Worm (Caenorhabditis elegans) whole organism, young adult: Measurements from ENCODE around the gene try-1.
A peak's percentile ranks its signal among the peaks of the same experiment; 100 is the strongest.

Experiments used
- C06A6.2 ChIP-seq: fragments of 200-800 bp; sonication (Bioruptor generic); conservative IDR thresholded peaks from 2 replicates; pipeline ENCODE4 v1.3.6; 2022; ENCODE audit warnings: missing genetic modification characterization, missing compliant biosample characterization
- C17E4.6 ChIP-seq: fragments of 200-800 bp; sonication (Bioruptor generic); IDR thresholded peaks from 2 replicates; pipeline ENCODE4 v1.3.6; 2022; ENCODE audit warnings: missing genetic modification reagents, missing genetic modification characterization, missing compliant biosample characterization
- F22D6.2 ChIP-seq: sonication (generic microtip); optimal IDR thresholded peaks from 2 replicates; lab custom pipeline; 2016; ENCODE audit warnings: mild to moderate bottlenecking, missing genetic modification characterization, missing compliant biosample characterization
- F57A8.1 ChIP-seq: fragments of 200-800 bp; sonication (Bioruptor generic); optimal IDR thresholded peaks from 2 replicates; lab custom pipeline; 2018; ENCODE audit warnings: mild to moderate bottlenecking, missing genetic modification characterization, moderate library complexity, missing compliant biosample characterization
- K12H6.12 ChIP-seq: fragments of 200-800 bp; sonication (Bioruptor generic); optimal IDR thresholded peaks from 2 replicates; lab custom pipeline; 2018; ENCODE audit warnings: mild to moderate bottlenecking, missing genetic modification characterization, missing compliant biosample characterization
- Y53G8AR.9 ChIP-seq: fragments of 200-800 bp; sonication (Bioruptor generic); conservative IDR thresholded peaks from 2 replicates; pipeline ENCODE4 v1.3.6; 2022; ENCODE audit warnings: missing genetic modification reagents, missing genetic modification characterization, missing compliant biosample characterization
- Y56A3A.18 ChIP-seq: fragments of 200-800 bp; sonication (Bioruptor generic); IDR thresholded peaks from 2 replicates; pipeline ENCODE4 v1.3.6; 2022; ENCODE audit warnings: missing genetic modification reagents, missing genetic modification characterization, missing compliant biosample characterization
- Y95B8A.8 ChIP-seq: fragments of 200-800 bp; sonication (Bioruptor generic); IDR thresholded peaks from 2 replicates; pipeline ENCODE4 v1.3.6; 2022; ENCODE audit warnings: missing genetic modification reagents, missing genetic modification characterization, missing compliant biosample characterization
- ama-1 ChIP-seq, 3 experiments: fragments of 150-350 bp in 1 of 3; sonication (generic microtip) in 2 of 3; optimal IDR thresholded peaks; 2 replicates each; lab custom pipeline; 2014 to 2018; ENCODE audit warnings: missing biosample characterization in 2 of 3, missing genetic modification characterization in 2 of 3, missing genetic modification reagents in 2 of 3
- aptf-2 ChIP-seq: fragments of 200-800 bp; sonication (Bioruptor generic); conservative IDR thresholded peaks from 2 replicates; pipeline ENCODE4 v1.3.6; 2022; ENCODE audit warnings: missing genetic modification reagents, missing genetic modification characterization, missing compliant biosample characterization
- bed-2 ChIP-seq: fragments of 200-800 bp; sonication (Bioruptor generic); IDR thresholded peaks from 2 replicates; pipeline ENCODE4 v1.3.6; 2022; ENCODE audit warnings: missing genetic modification reagents, missing genetic modification characterization, missing compliant biosample characterization
- ccch-3 ChIP-seq: fragments of 200-800 bp; sonication (Bioruptor generic); optimal IDR thresholded peaks from 2 replicates; lab custom pipeline; 2018; ENCODE audit warnings: mild to moderate bottlenecking, missing genetic modification characterization, missing compliant biosample characterization
- cebp-1 ChIP-seq, 2 experiments: fragments of 200-800 bp in 1 of 2; sonication (Bioruptor generic) in 1 of 2; sonication (generic microtip) in 1 of 2; IDR thresholded peaks in 1 of 2; optimal IDR thresholded peaks in 1 of 2; 2 replicates each; pipeline versions ENCODE4 v1.3.6 to Lab custom; 2017 to 2022; ENCODE audit warnings: missing compliant biosample characterization in 2 of 2, missing genetic modification characterization in 2 of 2, mild to moderate bottlenecking in 1 of 2, missing genetic modification reagents in 1 of 2, moderate library complexity in 1 of 2
- ceh-58 ChIP-seq: fragments of 200-800 bp; sonication (Bioruptor generic); IDR thresholded peaks from 2 replicates; pipeline ENCODE4 v1.3.6; 2022; ENCODE audit warnings: missing genetic modification characterization, missing compliant biosample characterization
- ceh-91 ChIP-seq: fragments of 200-800 bp; sonication (Bioruptor generic); IDR thresholded peaks from 2 replicates; pipeline ENCODE4 v1.3.6; 2022; ENCODE audit warnings: missing genetic modification reagents, missing genetic modification characterization, missing compliant biosample characterization
- chd-7 ChIP-seq: sonication (generic microtip); optimal IDR thresholded peaks from 2 replicates; lab custom pipeline; 2016; ENCODE audit warnings: mild to moderate bottlenecking, missing genetic modification characterization, moderate library complexity, missing compliant biosample characterization
- die-1 ChIP-seq: sonication (generic microtip); optimal IDR thresholded peaks from 2 replicates; lab custom pipeline; 2016; ENCODE audit warnings: missing genotype, mild to moderate bottlenecking, missing genetic modification characterization, missing compliant biosample characterization
- dox-1 ChIP-seq: fragments of 200-800 bp; sonication (Bioruptor generic); IDR thresholded peaks from 2 replicates; pipeline ENCODE4 v1.3.6; 2022; ENCODE audit warnings: missing genetic modification reagents, missing genetic modification characterization, missing compliant biosample characterization
- efl-1 ChIP-seq: fragments of 150-350 bp; optimal IDR thresholded peaks from 2 replicates; lab custom pipeline; 2014; ENCODE audit warnings: missing biosample characterization, missing genetic modification reagents, missing genetic modification characterization
- ets-4 ChIP-seq: fragments of 200-800 bp; sonication (Bioruptor generic); optimal IDR thresholded peaks from 2 replicates; lab custom pipeline; 2018; ENCODE audit warnings: mild to moderate bottlenecking, missing genetic modification characterization, missing compliant biosample characterization
- hmg-1.2 ChIP-seq: fragments of 200-800 bp; sonication (Bioruptor generic); IDR thresholded peaks from 2 replicates; pipeline ENCODE4 v1.3.6; 2022; ENCODE audit warnings: missing genetic modification reagents, missing genetic modification characterization, missing compliant biosample characterization
- hrde-1 ChIP-seq: sonication (generic microtip); optimal IDR thresholded peaks from 2 replicates; lab custom pipeline; 2016; ENCODE audit warnings: missing genetic modification characterization, mild to moderate bottlenecking, missing compliant biosample characterization, moderate library complexity, missing genotype, missing genetic modification reagents, borderline replicate concordance
- lin-35 ChIP-seq, 3 experiments: fragments of 150-350 bp in 2 of 3; sonication (generic microtip) in 1 of 3; optimal IDR thresholded peaks; 2 replicates each; lab custom pipeline; 2014 to 2018; ENCODE audit warnings: missing biosample characterization in 3 of 3, missing genetic modification characterization in 3 of 3, missing genetic modification reagents in 3 of 3
- lir-1 ChIP-seq: fragments of 200-800 bp; sonication (Bioruptor generic); conservative IDR thresholded peaks from 2 replicates; pipeline ENCODE4 v1.3.6; 2022; ENCODE audit warnings: missing genetic modification reagents, missing genetic modification characterization, missing compliant biosample characterization
- lsl-1 ChIP-seq: fragments of 200-800 bp; sonication (Bioruptor generic); optimal IDR thresholded peaks from 2 replicates; lab custom pipeline; 2018; ENCODE audit warnings: mild to moderate bottlenecking, missing genetic modification characterization, moderate library complexity, missing compliant biosample characterization
- lsy-27 ChIP-seq: sonication (generic microtip); optimal IDR thresholded peaks from 2 replicates; lab custom pipeline; 2017; ENCODE audit warnings: missing genetic modification characterization, mild to moderate bottlenecking, missing compliant biosample characterization, antibody characterized with exemption, missing genotype, borderline replicate concordance; ENCODE audit not compliant: insufficient read depth
- madf-10 ChIP-seq: sonication (generic microtip); optimal IDR thresholded peaks from 2 replicates; lab custom pipeline; 2016; ENCODE audit warnings: mild to moderate bottlenecking, missing genetic modification characterization, missing compliant biosample characterization
- madf-3 ChIP-seq: fragments of 200-800 bp; sonication (Bioruptor generic); IDR thresholded peaks from 2 replicates; pipeline ENCODE4 v1.3.6; 2022; ENCODE audit warnings: missing genetic modification reagents, missing genetic modification characterization, missing compliant biosample characterization
- madf-6 ChIP-seq: fragments of 200-800 bp; sonication (Bioruptor generic); IDR thresholded peaks from 2 replicates; pipeline ENCODE4 v1.3.6; 2022; ENCODE audit warnings: missing genetic modification reagents, missing genetic modification characterization, missing compliant biosample characterization
- mcd-1 ChIP-seq: fragments of 200-800 bp; sonication (Bioruptor generic); IDR thresholded peaks from 2 replicates; pipeline ENCODE4 v1.3.6; 2022; ENCODE audit warnings: missing genetic modification reagents, missing genetic modification characterization, missing compliant biosample characterization
- mel-28 ChIP-seq: sonication (generic microtip); optimal IDR thresholded peaks from 2 replicates; lab custom pipeline; 2016; ENCODE audit warnings: borderline replicate concordance, mild to moderate bottlenecking, missing genetic modification characterization, missing compliant biosample characterization
- nfya-1 ChIP-seq: sonication (generic microtip); optimal IDR thresholded peaks from 2 replicates; lab custom pipeline; 2017; ENCODE audit warnings: antibody characterized with exemption, missing compliant biosample characterization, missing genetic modification characterization, borderline replicate concordance; ENCODE audit not compliant: insufficient read depth
- nfya-2 ChIP-seq: fragments of 200-800 bp; sonication (Bioruptor generic); IDR thresholded peaks from 2 replicates; pipeline ENCODE4 v1.3.6; 2022; ENCODE audit warnings: missing genetic modification reagents, missing genetic modification characterization, missing compliant biosample characterization
- nhr-120 ChIP-seq: fragments of 200-800 bp; sonication (Bioruptor generic); IDR thresholded peaks from 2 replicates; pipeline ENCODE4 v1.3.6; 2022; ENCODE audit warnings: missing genetic modification characterization, missing compliant biosample characterization
- nhr-27 ChIP-seq: fragments of 200-800 bp; sonication (Bioruptor generic); optimal IDR thresholded peaks from 2 replicates; lab custom pipeline; 2018; ENCODE audit warnings: mild to moderate bottlenecking, missing genetic modification characterization, moderate library complexity, missing compliant biosample characterization
- rpc-1 ChIP-seq, 2 experiments: fragments of 150-350 bp in 1 of 2; sonication (generic microtip) in 1 of 2; optimal IDR thresholded peaks; 2 replicates each; lab custom pipeline; 2014 to 2018; ENCODE audit warnings: missing biosample characterization in 1 of 2, missing genetic modification characterization in 1 of 2, missing genetic modification reagents in 1 of 2, missing genotype in 1 of 2
- snpc-1.3 ChIP-seq: sonication (generic microtip); optimal IDR thresholded peaks from 2 replicates; lab custom pipeline; 2017; ENCODE audit warnings: missing genetic modification characterization, mild to moderate bottlenecking, missing compliant biosample characterization, antibody characterized with exemption, moderate library complexity, missing genotype, missing genetic modification reagents; ENCODE audit not compliant: insufficient read depth
- snpc-3.4 ChIP-seq: sonication (generic microtip); optimal IDR thresholded peaks from 2 replicates; lab custom pipeline; 2017; ENCODE audit warnings: missing genetic modification characterization, mild to moderate bottlenecking, missing compliant biosample characterization, antibody characterized with exemption, moderate library complexity, missing genotype, missing genetic modification reagents
- snpc-4 ChIP-seq, 5 experiments: fragments of 150-350 bp in 1 of 5; sonication (generic microtip) in 4 of 5; optimal IDR thresholded peaks; 2 replicates each; lab custom pipeline; 2014 to 2018; ENCODE audit warnings: missing genetic modification characterization in 5 of 5, missing biosample characterization in 3 of 5, antibody characterized with exemption in 2 of 5, mild to moderate bottlenecking in 2 of 5, missing compliant biosample characterization in 2 of 5, missing genotype in 2 of 5, moderate library complexity in 2 of 5, missing genetic modification reagents in 1 of 5
- somi-1 ChIP-seq: fragments of 200-800 bp; sonication (Bioruptor generic); optimal IDR thresholded peaks from 2 replicates; lab custom pipeline; 2018; ENCODE audit warnings: mild to moderate bottlenecking, missing genetic modification characterization, missing compliant biosample characterization
- unc-62 ChIP-seq: fragments of 150-350 bp; optimal IDR thresholded peaks from 2 replicates; lab custom pipeline; 2014; ENCODE audit warnings: missing biosample characterization, missing genetic modification reagents, missing genetic modification characterization
- zim-3 ChIP-seq: sonication (generic microtip); optimal IDR thresholded peaks from 2 replicates; lab custom pipeline; 2017; ENCODE audit warnings: mild to moderate bottlenecking, missing genetic modification characterization, moderate library complexity, missing compliant biosample characterization
- ztf-18 ChIP-seq: sonication (generic microtip); optimal IDR thresholded peaks from 2 replicates; lab custom pipeline; 2016; ENCODE audit warnings: missing genotype, mild to moderate bottlenecking, missing genetic modification characterization, missing compliant biosample characterization
- ztf-28 ChIP-seq: fragments of 200-800 bp; sonication (Bioruptor generic); IDR thresholded peaks from 2 replicates; pipeline ENCODE4 v1.3.6; 2022; ENCODE audit warnings: missing genetic modification reagents, missing genetic modification characterization, missing compliant biosample characterization
- ztf-3 ChIP-seq: fragments of 200-800 bp; sonication (Bioruptor generic); optimal IDR thresholded peaks from 2 replicates; lab custom pipeline; 2018; ENCODE audit warnings: mild to moderate bottlenecking, missing genetic modification characterization, missing compliant biosample characterization

The try-1 gene

DNA sequence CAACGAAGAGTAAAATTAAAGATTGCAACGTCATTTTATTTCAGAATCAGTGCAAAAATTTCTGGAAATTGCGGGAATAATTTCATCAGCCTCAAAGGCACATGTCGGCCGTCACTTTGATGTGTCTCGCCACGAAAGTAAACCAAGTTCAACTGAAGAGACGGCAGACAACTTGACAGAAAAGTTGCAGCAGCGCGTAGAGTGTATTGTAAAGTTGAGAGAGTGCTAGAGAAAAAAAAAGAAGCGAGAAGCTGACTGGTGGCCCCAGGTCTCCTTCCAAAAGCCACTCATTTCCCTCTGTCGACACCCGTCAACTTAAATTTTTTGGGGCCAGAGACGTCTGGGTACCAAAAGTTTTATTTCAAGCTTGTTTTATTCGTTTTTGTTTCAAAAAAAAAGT, 45.0 kb downstream of the try-1 start (continued):
- peak; percentile 66 for TF ChIP-seq cebp-1 (GFP tag; IDR thresholded peaks at IDR 0.05; lab: Robert Waterston, UW)
- peak; percentile 80 for TF ChIP-seq cebp-1 (tag; optimal IDR thresholded peaks at IDR 0.05; lab: Kevin White, UChicago)
- TF ChIP-seq Y95B8A.8: 0 out of 2 replicates have a peak, but pooled peaks have one; percentile 60
- no peak for TF ChIP-seq nhr-27 (tag; lab: Kevin White, UChicago)
- peak; percentile 36 for TF ChIP-seq rpc-1 (optimal IDR thresholded peaks at IDR 0.05; lab: Kevin White, UChicago)
- no peak for TF ChIP-seq rpc-1 (tag; optimal IDR thresholded peaks at IDR 0.05; lab: Kevin White, UChicago)
- TF ChIP-seq lsl-1 (GFP tag; lab: Kevin White, UChicago): peak; percentile 77
- peak; percentile 70 for TF ChIP-seq mcd-1
- peak; percentile 60 for TF ChIP-seq snpc-3.4 (tag; lab: Kevin White, UChicago)
- TF ChIP-seq C17E4.6 (GFP tag; lab: Robert Waterston, UW): no peak
- TF ChIP-seq die-1 (tag; lab: Kevin White, UChicago): no peak
- TF ChIP-seq dox-1 (GFP tag; lab: Robert Waterston, UW): peak; percentile 73
- peak; percentile 69 for TF ChIP-seq efl-1 (GFP tag; lab: Kevin White, UChicago)
- peak; percentile 40 for TF ChIP-seq madf-10 (tag; lab: Kevin White, UChicago)
- TF ChIP-seq F57A8.1 (GFP tag; lab: Kevin White, UChicago): no peak
- TF ChIP-seq Y56A3A.18 (GFP tag; lab: Robert Waterston, UW): no peak
- TF ChIP-seq ceh-58 (GFP tag; lab: Robert Waterston, UW): no peak
- no peak for TF ChIP-seq nfya-2 (GFP tag; lab: Robert Waterston, UW)
- TF ChIP-seq snpc-4 (GFP tag; optimal IDR thresholded peaks at IDR 0.05; lab: Kevin White, UChicago): peak; percentile 47
- TF ChIP-seq snpc-4 (tag; optimal IDR thresholded peaks at IDR 0.05; lab: Kevin White, UChicago): peak; percentile 59 to 84 (median 65)
- TF ChIP-seq ama-1 (optimal IDR thresholded peaks at IDR 0.05; lab: Kevin White, UChicago): no peak
- no peak for TF ChIP-seq ama-1 (GFP tag; optimal IDR thresholded peaks at IDR 0.05; lab: Kevin White, UChicago)
- TF ChIP-seq C06A6.2 (GFP tag; lab: Robert Waterston, UW): no peak
- peak; percentile 60 for TF ChIP-seq lsy-27
- TF ChIP-seq ztf-18 (tag; lab: Kevin White, UChicago): peak; percentile 17
- TF ChIP-seq snpc-1.3: peak; percentile 58
- TF ChIP-seq hmg-1.2: peak; percentile 94
- peak; percentile 82 for TF ChIP-seq madf-6 (GFP tag; lab: Robert Waterston, UW)
- TF ChIP-seq Y53G8AR.9 (GFP tag; lab: Robert Waterston, UW): no peak
- TF ChIP-seq ztf-3 (GFP tag; lab: Kevin White, UChicago): no peak
- TF ChIP-seq zim-3: no peak
- TF ChIP-seq ztf-28 (GFP tag; lab: Robert Waterston, UW): no peak
- TF ChIP-seq madf-3: peak; percentile 29; the same call in 1 of the 2 replicates
- TF ChIP-seq lin-35 (GFP tag; optimal IDR thresholded peaks at IDR 0.05; lab: Kevin White, UChicago): peak in 1 of 3 experiments; percentile 68
- TF ChIP-seq lir-1: 0 out of 2 replicates have a peak, but pooled peaks have one; percentile 10
- no peak for TF ChIP-seq ets-4
- no peak for TF ChIP-seq nhr-120 (GFP tag; lab: Robert Waterston, UW)
- TF ChIP-seq aptf-2 (GFP tag; lab: Robert Waterston, UW): no peak
- TF ChIP-seq nfya-1 (tag; lab: Kevin White, UChicago): no peak
- no peak for TF ChIP-seq ccch-3 (GFP tag; lab: Kevin White, UChicago)
- TF ChIP-seq bed-2 (GFP tag; lab: Robert Waterston, UW): no peak
- TF ChIP-seq unc-62: peak; percentile 29
- TF ChIP-seq mel-28 (tag; lab: Kevin White, UChicago): no peak
- TF ChIP-seq F22D6.2: no peak
- no peak for TF ChIP-seq somi-1
- peak; percentile 7 for TF ChIP-seq K12H6.12
- TF ChIP-seq hrde-1 (tag; lab: Kevin White, UChicago): no peak
- peak; percentile 39; the same call in 1 of the 2 replicates for TF ChIP-seq ceh-91
- peak; percentile 9 for TF ChIP-seq chd-7 (tag; lab: Kevin White, UChicago)
